Worm (Caenorhabditis elegans): ENCODE data around the gene F22H10.3.

ce11 chrX:16689852-16690473 is 12.5 kb upstream of the F22H10.3 start:
- TF ChIP-seq pat-9 (tag; optimal IDR thresholded peaks at IDR 0.05) (no peak), ceh-2 (tag; optimal IDR thresholded peaks at IDR 0.05) (no peak), hlh-30 (tag; optimal IDR thresholded peaks at IDR 0.05; ENCODE audit: insufficient read depth) (no peak), nfya-1 (tag; optimal IDR thresholded peaks at IDR 0.05) (no peak), ama-1 (optimal IDR thresholded peaks at IDR 0.05) (no peak)

All from whole organism, late embryonic.